Fruit fly (Drosophila melanogaster): ENCODE data around the gene CG31287.

CG31287 gene

DNA sequence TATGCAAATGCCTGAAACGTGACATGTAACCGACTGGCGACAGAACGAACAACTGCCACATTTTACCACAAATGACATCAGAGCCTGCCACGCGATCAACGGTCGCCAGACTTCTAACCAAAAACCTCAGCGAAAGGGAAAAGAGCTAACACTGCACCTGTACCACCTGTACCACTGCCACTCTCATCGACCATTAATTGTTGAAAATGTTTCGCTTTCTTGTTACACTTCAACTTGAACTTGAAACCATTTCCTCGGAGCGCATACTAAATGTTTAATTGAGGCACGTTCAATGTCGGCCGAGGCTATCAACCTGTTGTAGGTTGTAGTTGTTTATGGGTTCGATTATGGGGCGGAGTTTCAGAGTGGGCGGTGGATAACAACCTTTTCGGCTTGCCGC lies 26.6 kb upstream of the CG31287 start:
- no peak for TF ChIP-seq Smox (GFP tag; optimal IDR thresholded peaks at IDR 0.05)
- no peak for TF ChIP-seq cyc (GFP tag; optimal IDR thresholded peaks at IDR 0.05)
- TF ChIP-seq CG11294 (GFP tag; IDR thresholded peaks at IDR 0.05): no peak
- TF ChIP-seq Sox102F (GFP tag; optimal IDR thresholded peaks at IDR 0.05): no peak
- no peak for TF ChIP-seq CG3032 (tag; optimal IDR thresholded peaks at IDR 0.05)

- TF ChIP-seq ss (GFP tag; optimal IDR thresholded peaks at IDR 0.05) (no peak), fkh (GFP tag; optimal IDR thresholded peaks at IDR 0.05) (no peak), CG8319 (GFP tag; optimal IDR thresholded peaks at IDR 0.05) (no peak), Eip78C (GFP tag) (peak; percentile 57), CG6808 (GFP tag; optimal IDR thresholded peaks at IDR 0.05) (no peak)
These were observed 22.6 kb upstream of the CG31287 start, which contains the start of gene CG8927 for dm6 chr3R:16180476-16181070. Gene CG8927 (plus strand): TSS chr3R:16181020.

DNA sequence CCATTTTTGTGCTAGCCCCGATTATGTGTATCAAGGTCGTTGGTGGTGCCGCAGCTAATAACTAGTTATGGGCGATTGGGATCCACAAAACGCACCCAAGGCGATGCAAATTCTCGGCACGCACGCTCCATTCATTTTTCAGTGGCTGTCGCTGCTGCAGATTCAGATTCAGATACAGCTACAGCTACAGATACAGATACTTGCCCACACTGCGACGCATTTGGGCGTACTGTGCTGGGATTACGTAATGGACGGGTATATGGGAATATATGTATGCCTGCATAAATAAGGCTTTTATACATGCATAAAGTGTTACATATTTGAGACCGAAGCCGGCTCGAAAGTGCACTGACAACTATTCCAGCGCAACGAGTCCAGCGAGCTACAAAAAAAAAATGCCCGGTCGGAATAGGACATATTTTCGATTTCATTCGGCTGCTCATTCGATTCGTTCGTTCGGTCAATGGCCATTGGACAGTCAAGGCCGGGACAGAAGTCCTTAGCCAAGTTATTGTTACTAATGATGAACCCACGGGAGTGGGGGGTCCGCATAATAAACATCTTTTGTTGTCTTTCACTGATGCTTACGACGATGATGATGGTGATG lies 20.8 kb upstream of the CG31287 start:
- TF ChIP-seq Gug (GFP tag; IDR thresholded peaks at IDR 0.05): no peak
- no peak for TF ChIP-seq CG10669 (GFP tag; optimal IDR thresholded peaks at IDR 0.05)
- TF ChIP-seq CG4318 (GFP tag; optimal IDR thresholded peaks at IDR 0.05): no peak
- TF ChIP-seq CG6276 (GFP tag; optimal IDR thresholded peaks at IDR 0.05): no peak
- TF ChIP-seq CG8632 (GFP tag; optimal IDR thresholded peaks at IDR 0.05): no peak
- TF ChIP-seq OdsH (GFP tag; optimal IDR thresholded peaks at IDR 0.05): no peak
- no peak for TF ChIP-seq CG15336 (GFP tag; IDR thresholded peaks at IDR 0.05)
- TF ChIP-seq net (GFP tag; optimal IDR thresholded peaks at IDR 0.05): no peak
- no peak for TF ChIP-seq dsx (GFP tag; optimal IDR thresholded peaks at IDR 0.05; ENCODE audit: poor library complexity, severe bottlenecking)
- no peak for TF ChIP-seq pdm3 (GFP tag; optimal IDR thresholded peaks at IDR 0.05)
- no peak for TF ChIP-seq CG3919 (GFP tag; optimal IDR thresholded peaks at IDR 0.05)
- peak in 1 of 2 experiments; percentile 75 for TF ChIP-seq ss (GFP tag; optimal IDR thresholded peaks at IDR 0.05)
- TF ChIP-seq CG6163 (GFP tag; IDR thresholded peaks at IDR 0.05): no peak
- TF ChIP-seq CG6792 (GFP tag; optimal IDR thresholded peaks at IDR 0.05): no peak
- TF ChIP-seq lz (GFP tag; optimal IDR thresholded peaks at IDR 0.05): no peak
- TF ChIP-seq Sox14 (GFP tag; optimal IDR thresholded peaks at IDR 0.05): no peak
- TF ChIP-seq CG3032 (tag; optimal IDR thresholded peaks at IDR 0.05): no peak
- TF ChIP-seq Eip78C (GFP tag): peak; percentile 47
- no peak for TF ChIP-seq CG8119 (GFP tag; IDR thresholded peaks at IDR 0.05)
- TF ChIP-seq vri (GFP tag; optimal IDR thresholded peaks at IDR 0.05): peak; percentile 38
- TF ChIP-seq Sox102F (GFP tag; optimal IDR thresholded peaks at IDR 0.05): no peak
- TF ChIP-seq achi (GFP tag; optimal IDR thresholded peaks at IDR 0.05): no peak
- TF ChIP-seq fkh (GFP tag; optimal IDR thresholded peaks at IDR 0.05): no peak
- no peak for TF ChIP-seq Hr4 (GFP tag; optimal IDR thresholded peaks at IDR 0.05)
- TF ChIP-seq CG31627 (GFP tag; optimal IDR thresholded peaks at IDR 0.05): no peak

DNA sequence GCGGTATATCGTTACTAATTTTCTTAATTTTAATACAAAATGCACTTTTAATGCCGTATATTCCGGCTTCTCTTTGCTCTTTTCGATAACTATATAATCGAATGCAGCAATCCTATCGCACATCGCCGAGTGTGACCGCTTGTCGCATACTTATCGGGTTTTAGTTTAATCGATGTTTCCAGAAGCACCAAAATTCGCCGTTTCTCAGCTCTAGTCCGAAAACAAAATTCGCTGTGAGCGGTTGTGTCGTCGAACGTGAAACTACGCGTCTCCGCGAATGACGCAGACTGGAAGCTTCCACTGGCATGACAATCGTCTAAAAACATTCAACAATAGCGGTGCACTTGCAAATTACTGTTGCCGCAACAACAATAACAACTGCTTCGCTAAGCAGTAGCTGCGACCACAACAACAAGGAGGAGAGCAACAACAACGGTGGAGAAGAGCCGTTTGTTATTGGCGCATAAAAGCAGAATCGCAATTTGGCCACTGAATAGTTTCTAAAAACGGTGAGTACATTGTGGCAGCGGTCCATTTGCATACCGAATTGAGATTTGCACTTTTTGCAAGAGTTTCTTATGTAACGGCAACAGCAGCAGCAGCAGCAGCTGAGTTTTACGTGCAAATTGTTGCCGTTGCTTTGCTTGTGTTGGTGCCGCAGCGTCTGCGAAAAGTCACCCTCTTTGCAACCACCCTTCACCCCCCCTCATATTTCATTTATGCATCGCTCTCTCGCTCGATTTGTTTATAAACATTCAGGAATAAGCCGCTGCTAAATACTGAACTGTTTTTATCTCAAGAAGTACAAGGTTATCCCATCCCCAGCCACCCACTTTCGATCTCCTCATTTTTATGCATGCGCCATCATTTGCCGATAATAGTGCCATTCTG lies 16.1 kb upstream of the CG31287 start, which contains the start of gene sra:
Gene sra (plus strand): TSS at position 209 of the 891 bp plus-strand sequence.
- TF ChIP-seq Sox102F (GFP tag; optimal IDR thresholded peaks at IDR 0.05) (no peak), Hr39 (GFP tag; optimal IDR thresholded peaks at IDR 0.05) (no peak), CG8319 (GFP tag; optimal IDR thresholded peaks at IDR 0.05) (no peak), salr (GFP tag; optimal IDR thresholded peaks at IDR 0.05) (no peak), CG10669 (GFP tag; optimal IDR thresholded peaks at IDR 0.05) (no peak), CG1621 (tag; optimal IDR thresholded peaks at IDR 0.05) (peak; percentile 88), CG6792 (GFP tag; optimal IDR thresholded peaks at IDR 0.05) (no peak), Hr38 (GFP tag; optimal IDR thresholded peaks at IDR 0.05) (no peak), Smox (GFP tag; optimal IDR thresholded peaks at IDR 0.05) (no peak), Lpt (GFP tag; optimal IDR thresholded peaks at IDR 0.05) (no peak), Blimp-1 (GFP tag; optimal IDR thresholded peaks at IDR 0.05) (no peak), CG6854 (GFP tag; optimal IDR thresholded peaks at IDR 0.05) (peak; percentile 27), CG31627 (GFP tag; optimal IDR thresholded peaks at IDR 0.05) (no peak), topi (GFP tag; optimal IDR thresholded peaks at IDR 0.05) (no peak), Eip93F (GFP tag; optimal IDR thresholded peaks at IDR 0.05) (no peak), Ets21C (GFP tag; optimal IDR thresholded peaks at IDR 0.05) (no peak), CG8632 (GFP tag; optimal IDR thresholded peaks at IDR 0.05) (no peak), CG6276 (GFP tag; optimal IDR thresholded peaks at IDR 0.05) (no peak), CG16779 (tag; optimal IDR thresholded peaks at IDR 0.05) (no peak), CG34406 (GFP tag; optimal IDR thresholded peaks at IDR 0.05) (no peak), CG3919 (GFP tag; optimal IDR thresholded peaks at IDR 0.05) (no peak), CG32006 (GFP tag; optimal IDR thresholded peaks at IDR 0.05) (no peak)

Data from whole organism, prepupa.